Worm (Caenorhabditis elegans): ENCODE results near the gene ttr-10.
A peak's percentile ranks its signal among the peaks of the same experiment; 100 is the strongest.

The ttr-10 gene

ce11 chrV:7575563-7575962 is 21.8 kb upstream of the ttr-10 start, which contains the start of the genes snu-66 and ints-9 (continued):
- TF ChIP-seq lin-40 (tag; optimal IDR thresholded peaks at IDR 0.05) (peak; percentile 43), egl-18 (GFP tag; IDR thresholded peaks at IDR 0.05) (no peak), snpc-1.1 (tag; optimal IDR thresholded peaks at IDR 0.05; ENCODE audit: insufficient read depth) (peak; percentile 24), let-526 (GFP tag; IDR thresholded peaks at IDR 0.05) (no peak), hsf-1 (GFP tag; IDR thresholded peaks at IDR 0.05) (peak; percentile 53), egl-44 (GFP tag; IDR thresholded peaks at IDR 0.05) (no peak), zim-3 (tag; optimal IDR thresholded peaks at IDR 0.05) (no peak), snpc-4 (GFP tag; optimal IDR thresholded peaks at IDR 0.05) (no peak), snpc-4 (tag; optimal IDR thresholded peaks at IDR 0.05) (peak in 2 of 4 experiments; percentile 34 to 47), die-1 (tag; optimal IDR thresholded peaks at IDR 0.05) (no peak), nhr-179 (tag; optimal IDR thresholded peaks at IDR 0.05) (no peak), ceh-79 (tag; optimal IDR thresholded peaks at IDR 0.05) (no peak), snpc-3.4 (tag; optimal IDR thresholded peaks at IDR 0.05) (no peak), lin-54 (GFP tag; optimal IDR thresholded peaks at IDR 0.05) (peak; percentile 48), cebp-2 (GFP tag; IDR thresholded peaks at IDR 0.05) (no peak), lag-1 (GFP tag; IDR thresholded peaks at IDR 0.05) (no peak), ZK185.1 (tag; optimal IDR thresholded peaks at IDR 0.05; ENCODE audit: poor library complexity, severe bottlenecking) (peak; percentile 46), attf-6 (GFP tag; IDR thresholded peaks at IDR 0.05) (no peak), Y53G8AR.9 (GFP tag; conservative IDR thresholded peaks at IDR 0.05) (no peak), F55B11.4 (tag; optimal IDR thresholded peaks at IDR 0.05; ENCODE audit: borderline replicate concordance, insufficient read depth) (no peak), K12H6.12 (tag; optimal IDR thresholded peaks at IDR 0.05) (no peak), mxl-1 (tag; optimal IDR thresholded peaks at IDR 0.05) (no peak), hmg-1.2 (GFP tag; IDR thresholded peaks at IDR 0.05) (no peak), ztf-18 (tag; optimal IDR thresholded peaks at IDR 0.05) (peak; percentile 93), him-1 (tag; optimal IDR thresholded peaks at IDR 0.05) (no peak)

- no peak for TF ChIP-seq F10E7.11 (tag; optimal IDR thresholded peaks at IDR 0.05)
- TF ChIP-seq ztf-22 (GFP tag; optimal IDR thresholded peaks at IDR 0.05), result no peak
- TF ChIP-seq ets-4 (GFP tag; optimal IDR thresholded peaks at IDR 0.05), result no peak
- no peak for TF ChIP-seq Y53G8AR.9 (GFP tag; conservative IDR thresholded peaks at IDR 0.05)
- no peak for TF ChIP-seq let-607 (tag; optimal IDR thresholded peaks at IDR 0.05)
- no peak for TF ChIP-seq dpl-1 (GFP tag; optimal IDR thresholded peaks at IDR 0.05)
- TF ChIP-seq mxl-1 (tag; optimal IDR thresholded peaks at IDR 0.05), result no peak
- no peak for TF ChIP-seq F52B5.7 (tag; optimal IDR thresholded peaks at IDR 0.05)
- TF ChIP-seq F37B4.10 (GFP tag; IDR thresholded peaks at IDR 0.05), result no peak
- TF ChIP-seq ceh-79 (tag; optimal IDR thresholded peaks at IDR 0.05), result no peak
- no peak for TF ChIP-seq F22D6.2 (tag; optimal IDR thresholded peaks at IDR 0.05)
- TF ChIP-seq B0035.1 (tag; optimal IDR thresholded peaks at IDR 0.05), result no peak
- no peak for TF ChIP-seq D2030.7 (GFP tag; IDR thresholded peaks at IDR 0.05)
- TF ChIP-seq dpff-1 (tag; optimal IDR thresholded peaks at IDR 0.05), result no peak
- TF ChIP-seq egl-44 (GFP tag; IDR thresholded peaks at IDR 0.05), result no peak
- TF ChIP-seq lin-54 (GFP tag; optimal IDR thresholded peaks at IDR 0.05), result no peak
- TF ChIP-seq nfyb-1 (GFP tag; IDR thresholded peaks at IDR 0.05), result no peak
Observed at ce11 chrV:7570955-7571354, 17.2 kb upstream of the ttr-10 start, which contains the start of gene F19F10.14. F19F10.14 (minus strand) TSS chrV:7571055.

- TF ChIP-seq mes-4 (tag; optimal IDR thresholded peaks at IDR 0.05) (no peak), unc-62 (GFP tag; optimal IDR thresholded peaks at IDR 0.05) (no peak), Y53F4B.3 (GFP tag; IDR thresholded peaks at IDR 0.05) (no peak), ceh-100 (GFP tag; IDR thresholded peaks at IDR 0.05) (no peak), ztf-3 (GFP tag; optimal IDR thresholded peaks at IDR 0.05) (no peak), F55B11.4 (tag; optimal IDR thresholded peaks at IDR 0.05; ENCODE audit: borderline replicate concordance, insufficient read depth) (no peak), Y67H2A.10 (GFP tag; conservative IDR thresholded peaks at IDR 0.05) (no peak), F49E8.2 (tag; optimal IDR thresholded peaks at IDR 0.05; ENCODE audit: insufficient read depth) (no peak), hlh-12 (tag; optimal IDR thresholded peaks at IDR 0.05) (no peak), let-607 (tag; optimal IDR thresholded peaks at IDR 0.05) (no peak), unc-130 (GFP tag; optimal IDR thresholded peaks at IDR 0.05) (no peak), hsf-1 (GFP tag; IDR thresholded peaks at IDR 0.05) (no peak), nfya-1 (tag; optimal IDR thresholded peaks at IDR 0.05; ENCODE audit: borderline replicate concordance, insufficient read depth) (no peak)
Observed at ce11 chrV:7570290-7570689, 16.6 kb upstream of the ttr-10 start, which contains the start of gene clec-212. clec-212 (minus strand) TSS chrV:7570390.

All from whole organism, young adult.